Worm (Caenorhabditis elegans) whole organism, L1 larva: ENCODE results near the gene C49G7.13.

Source experiments
- hpl-2 ChIP-seq: fragments of 150-350 bp; optimal IDR thresholded peaks from 2 replicates; lab custom pipeline; 2014; ENCODE audit warnings: missing biosample characterization, missing genetic modification reagents, missing genetic modification characterization
- nhr-76 ChIP-seq: sonication (generic microtip); optimal IDR thresholded peaks from 2 replicates; lab custom pipeline; 2017; ENCODE audit warnings: missing biosample characterization, missing genetic modification characterization
- pax-3 ChIP-seq: fragments of 200-800 bp; sonication (Bioruptor generic); optimal IDR thresholded peaks from 2 replicates; lab custom pipeline; 2018; ENCODE audit warnings: mild to moderate bottlenecking, missing genetic modification characterization, moderate library complexity, missing compliant biosample characterization

ce11 chrV:4024777-4025176 lies 11.1 kb upstream of the C49G7.13 start, which contains the start of gene K09D9.1:
- TF ChIP-seq hpl-2 (GFP tag; lab: Kevin White, UChicago) (no peak), nhr-76 (no peak), pax-3 (tag; lab: Kevin White, UChicago) (no peak)
